Fruit fly (Drosophila melanogaster): Measurements from ENCODE around the gene RtcB.

Gene RtcB

DNA sequence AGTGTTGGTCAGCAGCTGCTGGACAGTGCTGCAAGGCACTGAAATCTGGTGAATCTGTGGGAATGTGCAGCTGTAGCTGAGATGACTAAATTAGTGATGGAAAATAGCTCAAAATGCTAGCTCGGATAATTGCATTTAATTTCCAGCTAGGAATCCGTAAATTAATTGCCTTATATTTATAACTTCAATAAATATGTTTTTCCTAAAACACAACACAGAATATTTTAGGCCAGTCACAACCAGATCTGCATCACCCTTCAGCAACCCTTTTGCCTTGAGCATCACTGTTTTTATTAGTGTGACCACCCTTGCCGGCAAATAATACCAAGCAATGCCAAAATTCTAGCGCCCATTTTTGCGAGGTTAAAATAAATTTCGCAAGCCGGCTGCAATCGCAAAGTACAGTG lies 14.3 kb downstream of the RtcB start, which contains the start of gene Hs2st (continued):
- peak; percentile 92 for TF ChIP-seq CG3919 (GFP tag; optimal IDR thresholded peaks at IDR 0.05)
- TF ChIP-seq CG8119 (GFP tag; IDR thresholded peaks at IDR 0.05) = peak; percentile 77; the same call in 2 of the 3 replicates
- peak; percentile 95 for TF ChIP-seq CG10631 (GFP tag; optimal IDR thresholded peaks at IDR 0.05)
- TF ChIP-seq CG10669 (GFP tag; optimal IDR thresholded peaks at IDR 0.05) = peak; percentile 81
- peak; percentile 86 for TF ChIP-seq CG34406 (GFP tag; optimal IDR thresholded peaks at IDR 0.05)
- TF ChIP-seq Eip78C (GFP tag) = peak; percentile 97
- TF ChIP-seq CG6792 (GFP tag; optimal IDR thresholded peaks at IDR 0.05) = peak; percentile 91
- TF ChIP-seq CG6163 (GFP tag; IDR thresholded peaks at IDR 0.05) = peak; percentile 88
- TF ChIP-seq OdsH (GFP tag; optimal IDR thresholded peaks at IDR 0.05) = peak; percentile 96
- peak; percentile 95 for TF ChIP-seq esn (GFP tag; optimal IDR thresholded peaks at IDR 0.05)
- peak; percentile 95 for TF ChIP-seq Ets21C (GFP tag; optimal IDR thresholded peaks at IDR 0.05)
- TF ChIP-seq pdm3 (GFP tag; optimal IDR thresholded peaks at IDR 0.05) = peak; percentile 95
- TF ChIP-seq Ets96B (tag; optimal IDR thresholded peaks at IDR 0.05) = peak; percentile 84
- TF ChIP-seq CG6854 (GFP tag; optimal IDR thresholded peaks at IDR 0.05) = peak; percentile 46
- TF ChIP-seq CG4318 (GFP tag; optimal IDR thresholded peaks at IDR 0.05) = peak; percentile 81
- peak; percentile 96 for TF ChIP-seq Sox15 (GFP tag; optimal IDR thresholded peaks at IDR 0.05)

dm6 chr2L:19452535-19453317 lies 22.3 kb downstream of the RtcB start:
- TF ChIP-seq CG31627 (GFP tag; optimal IDR thresholded peaks at IDR 0.05) (peak; percentile 37), Hr4 (GFP tag; optimal IDR thresholded peaks at IDR 0.05) (peak; percentile 69), Sox14 (GFP tag; optimal IDR thresholded peaks at IDR 0.05) (peak; percentile 40), salr (GFP tag; optimal IDR thresholded peaks at IDR 0.05) (peak in 1 of 2 experiments; percentile 3), CG1621 (tag; optimal IDR thresholded peaks at IDR 0.05) (no peak), vri (GFP tag; optimal IDR thresholded peaks at IDR 0.05) (no peak), dsx (GFP tag; optimal IDR thresholded peaks at IDR 0.05; ENCODE audit: poor library complexity, severe bottlenecking) (no peak), CG8119 (GFP tag; IDR thresholded peaks at IDR 0.05) (peak; percentile 72), OdsH (GFP tag; optimal IDR thresholded peaks at IDR 0.05) (peak; percentile 43), CG6854 (GFP tag; optimal IDR thresholded peaks at IDR 0.05) (no peak), CG6163 (GFP tag; IDR thresholded peaks at IDR 0.05) (0 out of 3 replicates have a peak, but pooled peaks have one; percentile 61), Blimp-1 (GFP tag; optimal IDR thresholded peaks at IDR 0.05) (no peak), CG7368 (GFP tag; optimal IDR thresholded peaks at IDR 0.05) (no peak), CG10669 (GFP tag; optimal IDR thresholded peaks at IDR 0.05) (no peak), svp (GFP tag) (peak; percentile 54), achi (GFP tag; optimal IDR thresholded peaks at IDR 0.05) (peak; percentile 49), CG34406 (GFP tag; optimal IDR thresholded peaks at IDR 0.05) (peak; percentile 10), Eip78C (GFP tag) (peak; percentile 80), pdm3 (GFP tag; optimal IDR thresholded peaks at IDR 0.05) (peak; percentile 41), CG16779 (tag; optimal IDR thresholded peaks at IDR 0.05) (no peak), CG9139 (GFP tag; optimal IDR thresholded peaks at IDR 0.05) (no peak), fkh (GFP tag; optimal IDR thresholded peaks at IDR 0.05) (no peak), Gug (GFP tag; IDR thresholded peaks at IDR 0.05) (no peak), CG11294 (GFP tag; IDR thresholded peaks at IDR 0.05) (peak; percentile 18; the same call in 1 of the 2 replicates), Hr39 (GFP tag; optimal IDR thresholded peaks at IDR 0.05) (peak; percentile 17), CG8632 (GFP tag; optimal IDR thresholded peaks at IDR 0.05) (no peak), spab (GFP tag; optimal IDR thresholded peaks at IDR 0.05) (no peak), Ets21C (GFP tag; optimal IDR thresholded peaks at IDR 0.05) (no peak), Eip75B (GFP tag; optimal IDR thresholded peaks at IDR 0.05) (peak; percentile 45), CG11762 (GFP tag; optimal IDR thresholded peaks at IDR 0.05; ENCODE audit: insufficient read depth) (no peak), CG8319 (GFP tag; optimal IDR thresholded peaks at IDR 0.05) (no peak), CG15336 (GFP tag; IDR thresholded peaks at IDR 0.05) (peak; percentile 59), lz (GFP tag; optimal IDR thresholded peaks at IDR 0.05) (peak; percentile 39), CG6808 (GFP tag; optimal IDR thresholded peaks at IDR 0.05) (peak; percentile 38), Eip93F (GFP tag; optimal IDR thresholded peaks at IDR 0.05) (no peak), fd59A (GFP tag; optimal IDR thresholded peaks at IDR 0.05) (no peak), CG32006 (GFP tag; optimal IDR thresholded peaks at IDR 0.05) (peak; percentile 58), acj6 (GFP tag; optimal IDR thresholded peaks at IDR 0.05) (peak; percentile 22), dac (GFP tag; optimal IDR thresholded peaks at IDR 0.05) (peak; percentile 29), CG3919 (GFP tag; optimal IDR thresholded peaks at IDR 0.05) (peak; percentile 35), CG11902 (GFP tag; optimal IDR thresholded peaks at IDR 0.05) (no peak)

All from whole organism, prepupa.